Worm (Caenorhabditis elegans) whole organism, L2 larva: ENCODE results near the gene tba-9.

Experiments
- ama-1 ChIP-seq: fragments of 150-350 bp; optimal IDR thresholded peaks from 2 replicates; lab custom pipeline; 2018; ENCODE audit warnings: inconsistent platforms
- unc-39 ChIP-seq: fragments of 150-350 bp; optimal IDR thresholded peaks from 2 replicates; lab custom pipeline; 2014; ENCODE audit warnings: missing biosample characterization, missing genetic modification characterization
- unc-62 ChIP-seq: fragments of 150-350 bp; optimal IDR thresholded peaks from 2 replicates; lab custom pipeline; 2014; ENCODE audit warnings: missing biosample characterization, missing genetic modification reagents, missing genetic modification characterization
- ztf-1 ChIP-seq: fragments of 200-800 bp; sonication (Bioruptor generic); conservative IDR thresholded peaks from 2 replicates; pipeline ENCODE4 v1.3.6; 2022; ENCODE audit warnings: missing genetic modification characterization, missing compliant biosample characterization

DNA sequence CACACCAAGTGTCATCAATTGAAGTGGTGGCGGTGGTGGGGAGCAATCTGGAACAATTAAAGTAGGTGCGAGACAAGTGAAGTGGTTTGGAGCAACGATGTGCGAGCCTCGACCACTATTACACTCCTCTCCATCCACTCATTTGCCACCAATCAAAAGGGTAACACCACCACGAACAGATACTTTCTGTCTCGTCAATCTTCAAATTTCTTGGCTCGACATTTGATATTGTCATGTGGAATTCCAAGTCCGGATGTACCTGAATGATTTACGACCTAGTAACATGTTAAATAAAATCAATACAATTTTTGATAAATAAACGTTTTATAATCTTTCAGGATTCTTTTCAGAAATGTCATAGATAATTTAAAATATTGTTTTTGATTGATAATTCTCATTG lies 18.2 kb downstream of the tba-9 start, which contains the start of gene sul-1:
- TF ChIP-seq unc-39 (tag; lab: Kevin White, UChicago) = no peak
- no peak for TF ChIP-seq unc-62 (GFP tag; lab: Kevin White, UChicago)
- no peak for TF ChIP-seq ztf-1 (GFP tag; lab: Robert Waterston, UW)
- TF ChIP-seq ama-1 (lab: Kevin White, UChicago) = no peak
